Worm (Caenorhabditis elegans): ENCODE measurements around the gene F54H5.3.

DNA sequence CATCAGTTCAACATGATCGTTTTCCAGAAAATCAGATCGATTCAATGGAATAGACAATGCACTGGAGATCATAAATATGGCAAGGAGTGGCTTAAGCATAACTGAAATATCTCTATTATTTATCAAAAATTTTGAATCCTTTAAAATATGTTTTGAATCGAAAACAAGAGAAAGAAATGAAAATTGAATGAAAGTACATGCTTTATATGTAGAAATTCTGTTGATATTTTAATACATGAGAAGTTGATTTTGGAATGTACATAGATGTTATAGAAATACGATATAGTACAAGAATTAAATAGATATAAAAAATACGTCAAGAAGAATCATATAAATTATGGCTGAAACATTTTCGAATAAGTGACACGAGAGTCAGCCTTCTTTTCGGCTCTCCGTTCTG is 29.7 kb upstream of the F54H5.3 start, which contains the start of gene C56C10.9:
- TF ChIP-seq ztf-29 (GFP tag; IDR thresholded peaks at IDR 0.05) (no peak), flt-1 (GFP tag; IDR thresholded peaks at IDR 0.05) (no peak), tab-1 (GFP tag; IDR thresholded peaks at IDR 0.05) (no peak), T22C8.4 (GFP tag; IDR thresholded peaks at IDR 0.05) (no peak), ztf-23 (GFP tag; IDR thresholded peaks at IDR 0.05) (no peak), med-1 (GFP tag; optimal IDR thresholded peaks at IDR 0.05; ENCODE audit: insufficient read depth) (no peak), cog-1 (tag; optimal IDR thresholded peaks at IDR 0.05) (no peak)
